Worm (Caenorhabditis elegans): ENCODE results near the gene R10E4.1.

- no peak for TF ChIP-seq snpc-1.3 (tag; optimal IDR thresholded peaks at IDR 0.05; ENCODE audit: insufficient read depth)
- no peak for TF ChIP-seq snpc-3.4 (tag; optimal IDR thresholded peaks at IDR 0.05)
- TF ChIP-seq hmg-20 (GFP tag; IDR thresholded peaks at IDR 0.05) = no peak
- no peak for TF ChIP-seq unc-62 (GFP tag; optimal IDR thresholded peaks at IDR 0.05)
- TF ChIP-seq sdz-38 (tag; optimal IDR thresholded peaks at IDR 0.05) = no peak
- no peak for TF ChIP-seq F55B11.4 (tag; optimal IDR thresholded peaks at IDR 0.05; ENCODE audit: borderline replicate concordance, insufficient read depth)
- no peak for TF ChIP-seq lin-54 (GFP tag; optimal IDR thresholded peaks at IDR 0.05)
- no peak for TF ChIP-seq nfya-1 (tag; optimal IDR thresholded peaks at IDR 0.05; ENCODE audit: borderline replicate concordance, insufficient read depth)
- no peak for TF ChIP-seq B0035.1 (tag; optimal IDR thresholded peaks at IDR 0.05)
- no peak for TF ChIP-seq snpc-4 (GFP tag; optimal IDR thresholded peaks at IDR 0.05)
- no peak for TF ChIP-seq snpc-4 (tag; optimal IDR thresholded peaks at IDR 0.05)
These were observed 45.0 kb downstream of the R10E4.1 start for ce11 chrIII:4314502-4314901.

All from whole organism, young adult.